Worm (Caenorhabditis elegans) whole organism, late embryonic: ENCODE data around the gene irld-12.

ENCODE experiments used
- C38D4.7 ChIP-seq: fragments of 200-800 bp; sonication (Bioruptor generic); optimal IDR thresholded peaks from 2 replicates; lab custom pipeline; 2018; ENCODE audit warnings: mild to moderate bottlenecking, missing genetic modification characterization, moderate library complexity, missing compliant biosample characterization
- Y22D7AL.16 ChIP-seq: sonication (generic microtip); optimal IDR thresholded peaks from 2 replicates; lab custom pipeline; 2016; ENCODE audit warnings: missing genetic modification characterization, missing compliant biosample characterization
- ceh-9 ChIP-seq: sonication (generic microtip); optimal IDR thresholded peaks from 2 replicates; lab custom pipeline; 2016; ENCODE audit warnings: mild to moderate bottlenecking, missing genetic modification characterization, inconsistent platforms, missing compliant biosample characterization
- dmd-4 ChIP-seq: sonication (generic microtip); optimal IDR thresholded peaks from 2 replicates; lab custom pipeline; 2016; ENCODE audit warnings: borderline replicate concordance, missing genetic modification characterization, missing compliant biosample characterization
- elt-2 ChIP-seq: sonication (generic microtip); optimal IDR thresholded peaks from 2 replicates; lab custom pipeline; 2016; ENCODE audit warnings: missing genetic modification reagents, missing genetic modification characterization, missing compliant biosample characterization
- fkh-10 ChIP-seq: fragments of 150-350 bp; optimal IDR thresholded peaks from 2 replicates; lab custom pipeline; 2014; ENCODE audit warnings: missing biosample characterization, missing genetic modification reagents, missing genetic modification characterization
- lin-11 ChIP-seq: fragments of 200-800 bp; sonication (Bioruptor generic); optimal IDR thresholded peaks from 2 replicates; lab custom pipeline; 2018; ENCODE audit warnings: mild to moderate bottlenecking, missing genetic modification characterization, missing compliant biosample characterization
- nhr-11 ChIP-seq: fragments of 150-350 bp; optimal IDR thresholded peaks from 2 replicates; lab custom pipeline; 2014; ENCODE audit warnings: missing biosample characterization, missing genetic modification characterization
- pag-3 ChIP-seq: sonication (generic microtip); optimal IDR thresholded peaks from 2 replicates; lab custom pipeline; 2016; ENCODE audit warnings: missing compliant biosample characterization, missing genetic modification characterization, borderline replicate concordance
- unc-42 ChIP-seq: sonication (generic microtip); optimal IDR thresholded peaks from 2 replicates; lab custom pipeline; 2016; ENCODE audit warnings: missing genotype, missing genetic modification characterization, missing compliant biosample characterization

DNA sequence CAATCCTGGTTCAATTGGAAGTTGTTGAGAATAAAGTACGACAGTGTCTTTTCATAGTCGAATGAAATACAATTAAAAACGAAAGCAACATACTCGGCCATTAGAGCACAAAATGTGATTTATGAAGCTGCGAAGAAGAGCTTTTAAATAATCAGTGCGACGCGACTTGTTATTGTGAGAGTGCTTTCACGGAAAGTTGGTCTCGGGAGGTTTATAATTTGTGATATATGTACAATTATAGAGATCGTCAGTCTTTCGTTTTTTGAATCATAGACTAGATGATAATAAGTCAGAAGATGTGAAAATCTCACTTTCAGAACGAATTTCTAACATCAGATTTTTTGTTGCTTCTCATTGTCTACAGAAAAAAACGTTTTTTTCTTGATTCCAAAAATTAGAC, 40.9 kb upstream of the irld-12 start, which contains the start of gene srt-15:
- no peak for TF ChIP-seq C38D4.7 (GFP tag; lab: Kevin White, UChicago)
- no peak for TF ChIP-seq fkh-10 (GFP tag; lab: Kevin White, UChicago)
- no peak for TF ChIP-seq pag-3 (tag; lab: Kevin White, UChicago)
- TF ChIP-seq Y22D7AL.16 (tag; lab: Kevin White, UChicago) = no peak
- no peak for TF ChIP-seq ceh-9 (tag; lab: Kevin White, UChicago)
- TF ChIP-seq dmd-4 = no peak
- no peak for TF ChIP-seq lin-11 (tag; lab: Kevin White, UChicago)
- no peak for TF ChIP-seq unc-42 (tag; lab: Kevin White, UChicago)
- no peak for TF ChIP-seq elt-2 (tag; lab: Kevin White, UChicago)
- TF ChIP-seq nhr-11 = no peak
